Fruit fly (Drosophila melanogaster): ENCODE data around the gene CG32260.

DNA sequence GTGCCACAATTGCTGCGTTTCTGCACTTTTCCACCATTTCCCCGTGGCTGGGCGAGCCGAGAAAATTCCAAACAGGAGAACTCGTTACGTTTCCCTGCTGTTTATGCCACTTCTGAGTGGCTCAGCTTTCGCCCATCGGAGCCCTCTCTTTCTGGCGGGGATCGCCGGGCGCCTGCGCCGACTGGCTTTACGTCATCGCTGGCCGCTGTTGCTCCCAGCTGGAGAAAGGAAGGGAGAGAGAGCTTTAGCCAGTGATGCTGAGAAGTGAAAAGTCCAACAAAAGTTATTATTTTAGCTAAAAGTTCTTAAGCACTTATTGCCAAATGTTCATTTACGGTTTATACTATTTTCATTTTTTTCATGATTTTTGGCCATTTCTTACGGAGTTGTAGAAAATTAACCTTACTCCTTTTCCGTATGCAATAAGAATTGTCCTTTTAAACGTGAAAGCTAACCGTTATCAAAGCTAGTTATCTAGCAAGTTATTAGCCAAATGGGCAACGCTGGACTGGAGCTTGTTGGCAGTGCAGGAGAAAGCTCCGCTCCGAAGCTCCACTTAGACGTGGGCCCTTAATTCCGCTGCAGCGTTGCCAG, 45.9 kb downstream of the CG32260 start, which contains the start of the genes Teh2 and tipE:
- no peak for TF ChIP-seq ovo (GFP tag; optimal IDR thresholded peaks at IDR 0.05)
- no peak for TF ChIP-seq cnc (optimal IDR thresholded peaks at IDR 0.05)
- TF ChIP-seq tj (GFP tag; optimal IDR thresholded peaks at IDR 0.05), result no peak
- no peak for TF ChIP-seq Clk (GFP tag; optimal IDR thresholded peaks at IDR 0.05)
- TF ChIP-seq Crg-1 (GFP tag; optimal IDR thresholded peaks at IDR 0.05), result no peak
